Worm (Caenorhabditis elegans) whole organism, young adult: ENCODE data around the gene ZK662.5.

Experiments used
- Y53F4B.3 ChIP-seq: fragments of 200-800 bp; sonication (Bioruptor generic); IDR thresholded peaks from 2 replicates; pipeline ENCODE4 v1.3.6; 2022; ENCODE audit warnings: missing genetic modification reagents, missing genetic modification characterization, missing compliant biosample characterization
- hlh-26 ChIP-seq: fragments of 200-800 bp; sonication (Bioruptor generic); conservative IDR thresholded peaks from 2 replicates; pipeline ENCODE4 v1.3.6; 2022; ENCODE audit warnings: missing genetic modification reagents, missing genetic modification characterization, missing compliant biosample characterization
- lsy-27 ChIP-seq: sonication (generic microtip); optimal IDR thresholded peaks from 2 replicates; lab custom pipeline; 2017; ENCODE audit warnings: missing genetic modification characterization, mild to moderate bottlenecking, missing compliant biosample characterization, antibody characterized with exemption, missing genotype, borderline replicate concordance; ENCODE audit not compliant: insufficient read depth
- pha-4 ChIP-seq: fragments of 150-350 bp; sonication (generic microtip); optimal IDR thresholded peaks from 2 replicates; lab custom pipeline; 2014; ENCODE audit warnings: missing biosample characterization, missing genetic modification reagents, missing genetic modification characterization
- ztf-18 ChIP-seq: sonication (generic microtip); optimal IDR thresholded peaks from 2 replicates; lab custom pipeline; 2016; ENCODE audit warnings: missing genotype, mild to moderate bottlenecking, missing genetic modification characterization, missing compliant biosample characterization

- TF ChIP-seq ztf-18 (tag; lab: Kevin White, UChicago) (no peak), lsy-27 (tag; lab: Kevin White, UChicago) (no peak), hlh-26 (GFP tag; lab: Robert Waterston, UW) (no peak), Y53F4B.3 (no peak), pha-4 (tag; lab: Kevin White, UChicago) (no peak)
These were observed 21.2 kb upstream of the ZK662.5 start for ce11 chrX:15700220-15700619.
